Fruit fly (Drosophila melanogaster) whole organism: ENCODE data around the gene CG11837.

ENCODE experiments used
- CG8478 ChIP-seq: fragments of >200 bp; optimal IDR thresholded peaks from 2 replicates; lab custom pipeline; 2018; ENCODE audit warnings: inconsistent platforms
- Dll ChIP-seq: fragments of >200 bp; optimal IDR thresholded peaks from 2 replicates; lab custom pipeline; 2017
- EcR ChIP-seq, 2 experiments: fragments of >200 bp; optimal IDR thresholded peaks; 2 replicates each; lab custom pipeline; 2017; ENCODE audit warnings: missing biosample characterization in 2 of 2, missing genetic modification characterization in 2 of 2, missing genetic modification reagents in 2 of 2
- pan ChIP-seq: fragments of >200 bp; optimal IDR thresholded peaks from 2 replicates; lab custom pipeline; 2017
- psq ChIP-seq: fragments of >200 bp; optimal IDR thresholded peaks from 2 replicates; lab custom pipeline; 2017
- usp ChIP-seq: fragments of >200 bp; optimal IDR thresholded peaks from 2 replicates; lab custom pipeline; 2017; ENCODE audit warnings: missing biosample characterization, missing genetic modification characterization, mixed read lengths

Gene CG11837

DNA sequence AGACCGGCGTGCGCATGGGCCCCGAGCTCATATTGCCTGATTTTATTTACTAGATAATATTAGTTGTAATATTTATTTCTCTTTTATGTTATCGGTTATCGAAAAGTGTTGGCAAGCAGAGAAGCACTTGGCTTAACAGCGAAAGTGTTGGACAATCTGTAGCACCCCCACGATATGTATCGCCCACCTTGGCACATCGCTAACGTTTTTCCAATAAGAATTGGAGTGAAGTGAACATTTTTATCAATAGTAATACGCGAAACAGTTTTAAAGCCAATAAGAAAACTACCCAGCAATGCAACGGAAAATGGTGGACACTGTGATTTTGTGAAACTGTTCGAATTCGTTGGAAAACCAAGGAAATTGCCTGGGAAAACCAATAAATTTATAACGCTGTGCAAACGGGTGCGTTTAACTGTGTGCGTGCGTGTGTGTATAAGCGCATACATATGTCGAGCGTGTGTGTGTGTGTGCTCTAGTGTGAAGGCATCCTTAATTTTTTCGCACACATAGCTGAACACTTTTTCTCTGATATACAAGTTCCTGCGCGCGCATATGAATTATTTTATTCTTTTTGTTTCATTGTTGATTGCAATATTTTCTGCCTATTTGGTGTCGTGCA, 10.2 kb upstream of the CG11837 start, which contains the start of the genes Slu7 and Pkc98E:
TSS of gene Slu7 (minus strand) at position 112 of the 622 bp plus-strand sequence.
TSS of gene Pkc98E (plus strand) at position 197 of the 622 bp plus-strand sequence.
- peak; percentile 46 for TF ChIP-seq CG8478 (lab: Kevin White, UChicago)
- no peak for TF ChIP-seq pan

DNA sequence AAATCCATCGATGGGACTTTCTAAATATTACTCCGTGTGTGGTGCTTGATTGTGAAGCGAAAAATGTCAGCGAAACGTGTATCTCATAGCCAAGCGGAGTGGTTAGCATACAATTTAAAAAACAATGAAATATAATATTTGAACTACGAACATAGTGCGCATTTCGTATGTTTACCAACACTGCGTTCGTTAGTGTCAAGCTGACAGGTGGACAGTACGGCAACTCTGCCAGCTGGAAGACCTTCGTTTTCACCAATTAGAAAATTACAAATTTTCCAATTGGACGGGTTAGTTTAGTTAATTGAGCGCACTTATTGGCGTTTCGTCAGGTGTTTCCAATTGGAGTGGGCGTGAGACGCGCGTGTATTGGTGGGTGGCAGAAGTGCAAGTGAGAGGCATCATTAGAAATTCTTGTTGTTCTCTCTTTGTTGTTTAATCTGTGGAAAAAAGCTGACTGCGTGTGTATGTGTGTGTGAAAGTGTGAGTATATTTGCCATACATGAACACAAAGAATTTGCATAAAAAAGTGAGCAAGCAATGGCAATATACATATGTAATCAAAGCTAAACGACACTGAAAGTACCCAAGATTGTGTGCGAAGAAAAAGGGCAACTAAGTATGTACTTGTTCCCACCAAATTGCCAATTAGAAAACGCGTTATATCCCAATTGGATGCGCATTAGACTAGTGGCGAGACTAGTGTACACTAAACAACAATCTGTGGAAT, 9.4 kb upstream of the CG11837 start:
- no peak for TF ChIP-seq EcR (GFP tag; optimal IDR thresholded peaks at IDR 0.05; lab: Kevin White, UChicago)

dm6 chr3R:29040526-29041195, 8.6 kb upstream of the CG11837 start:
- TF ChIP-seq CG8478 (lab: Kevin White, UChicago) (no peak), psq (lab: Kevin White, UChicago) (no peak), EcR (GFP tag; optimal IDR thresholded peaks at IDR 0.05; lab: Kevin White, UChicago) (no peak), pan (no peak)

DNA sequence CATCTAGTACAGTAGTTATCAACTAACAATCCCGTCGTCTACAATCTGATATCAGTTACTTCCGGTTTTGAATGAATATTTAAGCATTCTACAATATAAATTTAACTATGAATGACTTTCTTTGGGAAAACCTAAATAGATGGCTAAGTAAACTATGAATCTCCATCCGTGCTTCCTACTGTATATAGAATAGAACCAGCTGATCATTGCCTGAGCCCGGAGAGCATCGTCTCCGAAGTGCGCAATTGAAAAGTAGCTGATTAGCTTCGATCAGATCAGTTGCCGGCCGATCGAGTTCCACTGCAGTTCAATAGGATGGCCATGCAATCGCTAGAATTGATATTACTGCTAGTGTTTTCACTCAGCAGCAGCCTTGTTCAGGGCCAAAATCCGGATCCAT, 1.5 kb downstream of the CG11837 start, which contains the start of gene CG11841:
TSS of gene CG11841 (plus strand) at position 301 of the 400 bp plus-strand sequence.
- TF ChIP-seq usp (GFP tag; lab: Kevin White, UChicago): no peak
- no peak for TF ChIP-seq pan
- TF ChIP-seq Dll (lab: Kevin White, UChicago): no peak

DNA sequence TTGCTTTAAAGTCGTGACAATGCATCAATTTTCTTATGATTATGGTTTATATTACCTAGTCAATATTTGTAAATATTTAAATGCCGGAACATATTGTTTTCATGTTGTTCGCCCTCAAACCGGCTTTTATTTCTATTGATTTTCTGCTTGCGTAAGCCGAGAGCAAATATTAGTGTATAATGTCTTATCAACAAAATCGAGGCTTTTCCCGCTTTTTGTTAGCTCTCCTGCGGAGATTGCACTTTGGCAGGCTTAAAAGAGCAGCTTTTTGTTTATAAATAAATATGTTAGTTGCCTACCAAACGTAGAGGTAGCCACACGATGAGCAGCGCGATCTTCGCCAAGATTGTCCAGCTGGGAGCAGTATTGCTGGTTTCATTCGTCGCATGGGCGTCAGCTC, 3.1 kb downstream of the CG11837 start, which contains the start of gene CG11842:
TSS of gene CG11842 (plus strand) at position 301 of the 400 bp plus-strand sequence.
- TF ChIP-seq usp (GFP tag; lab: Kevin White, UChicago) (no peak), psq (lab: Kevin White, UChicago) (no peak), Dll (lab: Kevin White, UChicago) (no peak), pan (no peak), CG8478 (lab: Kevin White, UChicago) (no peak), EcR (GFP tag; optimal IDR thresholded peaks at IDR 0.05; lab: Kevin White, UChicago) (no peak)

DNA sequence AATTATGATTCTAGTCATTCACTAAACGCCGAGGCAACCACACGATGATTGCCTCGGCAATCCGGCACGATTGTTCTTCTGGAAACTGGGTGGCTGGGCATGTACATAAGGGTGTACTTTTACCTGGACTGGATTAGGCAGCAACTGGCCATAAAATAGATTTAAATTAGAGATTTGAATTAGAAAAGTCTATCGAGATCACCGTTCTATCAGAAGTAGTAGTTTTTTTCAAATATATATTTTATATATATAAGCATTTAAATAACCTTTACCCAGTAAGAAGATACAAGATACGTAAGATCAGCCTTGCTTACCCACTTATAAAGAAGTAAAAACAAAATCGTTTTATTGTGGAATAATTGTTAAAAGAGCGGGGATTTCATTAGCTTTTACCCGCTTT, 4.8 kb downstream of the CG11837 start, which contains the start of gene CG11843:
TSS of gene CG11843 (plus strand) at position 301 of the 400 bp plus-strand sequence.
- TF ChIP-seq EcR (GFP tag; optimal IDR thresholded peaks at IDR 0.05; lab: Kevin White, UChicago) (no peak), psq (lab: Kevin White, UChicago) (no peak), CG8478 (lab: Kevin White, UChicago) (no peak), pan (no peak), usp (GFP tag; lab: Kevin White, UChicago) (no peak), Dll (lab: Kevin White, UChicago) (no peak)

dm6 chr3R:29055710-29056109, 6.4 kb downstream of the CG11837 start, which contains the start of gene Sirt7:
TSS of gene Sirt7 (plus strand) at chr3R:29055927.
- TF ChIP-seq usp (GFP tag; lab: Kevin White, UChicago) (no peak), EcR (GFP tag; optimal IDR thresholded peaks at IDR 0.05; lab: Kevin White, UChicago) (no peak), Dll (lab: Kevin White, UChicago) (no peak), pan (no peak), CG8478 (lab: Kevin White, UChicago) (no peak), psq (lab: Kevin White, UChicago) (no peak)

- TF ChIP-seq psq (lab: Kevin White, UChicago) (no peak), EcR (GFP tag; optimal IDR thresholded peaks at IDR 0.05; lab: Kevin White, UChicago) (no peak), usp (GFP tag; lab: Kevin White, UChicago) (no peak), pan (no peak), CG8478 (lab: Kevin White, UChicago) (no peak), Dll (lab: Kevin White, UChicago) (no peak)
Observed at dm6 chr3R:29059385-29059784, 10.1 kb downstream of the CG11837 start.

- no peak for TF ChIP-seq CG8478 (lab: Kevin White, UChicago)
- TF ChIP-seq usp (GFP tag; lab: Kevin White, UChicago): no peak
- TF ChIP-seq EcR (GFP tag; optimal IDR thresholded peaks at IDR 0.05; lab: Kevin White, UChicago): no peak
- TF ChIP-seq psq (lab: Kevin White, UChicago): no peak
- no peak for TF ChIP-seq pan
- no peak for TF ChIP-seq Dll (lab: Kevin White, UChicago)
Observed at dm6 chr3R:29062717-29063206, 13.5 kb downstream of the CG11837 start, which contains the start of the genes Cul5 and Bicra. TSS of gene Cul5 (minus strand) at chr3R:29062975. TSS of gene Bicra (plus strand) at chr3R:29063040.

dm6 chr3R:29063207-29063920, 14.1 kb downstream of the CG11837 start:
- TF ChIP-seq usp (GFP tag; lab: Kevin White, UChicago): no peak
- TF ChIP-seq EcR (GFP tag; optimal IDR thresholded peaks at IDR 0.05; lab: Kevin White, UChicago): peak in 1 of 2 experiments; percentile 71
- TF ChIP-seq pan: no peak
- no peak for TF ChIP-seq psq (lab: Kevin White, UChicago)
- no peak for TF ChIP-seq Dll (lab: Kevin White, UChicago)
- peak; percentile 46 for TF ChIP-seq CG8478 (lab: Kevin White, UChicago)

DNA sequence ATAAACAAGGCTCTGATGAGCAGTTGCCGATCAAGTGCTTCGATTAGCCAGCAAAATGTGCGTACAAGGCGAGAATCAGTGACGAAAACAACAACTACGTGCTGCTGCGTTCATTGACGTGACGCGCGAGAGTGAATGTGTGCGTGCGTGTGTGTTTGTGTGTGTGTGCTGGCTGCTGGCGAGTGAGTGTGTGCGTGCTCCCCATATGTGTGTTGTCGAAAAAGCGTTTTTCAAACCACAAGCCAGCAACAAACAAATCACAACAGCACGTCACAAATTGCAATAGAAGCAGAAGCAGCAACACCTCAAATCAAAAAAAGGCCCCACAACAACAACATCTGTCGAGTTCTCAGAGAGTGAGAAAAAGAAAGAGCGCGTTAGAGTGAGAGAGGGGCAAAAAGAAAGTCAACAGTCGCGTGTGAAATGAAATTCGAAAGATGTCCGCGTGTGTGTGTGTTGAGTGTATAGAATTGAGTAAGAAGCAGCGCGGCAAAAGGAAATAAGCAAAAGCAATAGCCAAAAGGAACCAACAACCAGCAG, 14.7 kb downstream of the CG11837 start:
- TF ChIP-seq Dll (lab: Kevin White, UChicago): peak; percentile 46
- no peak for TF ChIP-seq psq (lab: Kevin White, UChicago)
